Worm (Caenorhabditis elegans) whole organism, early embryonic: ENCODE data around the gene nmgp-1.

Experiments
- F13C5.2 ChIP-seq: sonication (generic microtip); optimal IDR thresholded peaks from 2 replicates; lab custom pipeline; 2017; ENCODE audit warnings: mild to moderate bottlenecking, missing genetic modification characterization, inconsistent platforms, missing compliant biosample characterization
- ama-1 ChIP-seq: fragments of 150-350 bp; optimal IDR thresholded peaks from 2 replicates; lab custom pipeline; 2014
- ceh-13 ChIP-seq: fragments of 200-800 bp; sonication (Bioruptor generic); optimal IDR thresholded peaks from 2 replicates; lab custom pipeline; 2018; ENCODE audit warnings: mild to moderate bottlenecking, missing genetic modification characterization, missing compliant biosample characterization
- ets-7 ChIP-seq: sonication (generic microtip); optimal IDR thresholded peaks from 2 replicates; lab custom pipeline; 2016; ENCODE audit warnings: missing genotype, missing genetic modification characterization, missing compliant biosample characterization
- flt-1 ChIP-seq: fragments of 200-800 bp; sonication (Bioruptor generic); IDR thresholded peaks from 2 replicates; pipeline ENCODE4 v1.3.6; 2022; ENCODE audit warnings: missing genetic modification characterization, missing compliant biosample characterization
- hmg-4 ChIP-seq: fragments of 200-800 bp; sonication (Bioruptor generic); optimal IDR thresholded peaks from 2 replicates; lab custom pipeline; 2018; ENCODE audit warnings: mild to moderate bottlenecking, missing genetic modification characterization, missing compliant biosample characterization
- sea-1 ChIP-seq: fragments of 200-800 bp; sonication (Bioruptor generic); conservative IDR thresholded peaks from 2 replicates; pipeline ENCODE4 v1.3.6; 2022; ENCODE audit warnings: missing genetic modification characterization, missing compliant biosample characterization
- tbx-37 ChIP-seq: fragments of 200-800 bp; sonication (Bioruptor generic); conservative IDR thresholded peaks from 2 replicates; pipeline ENCODE4 v1.3.6; 2022; ENCODE audit warnings: missing genetic modification reagents, missing genetic modification characterization, missing compliant biosample characterization

DNA sequence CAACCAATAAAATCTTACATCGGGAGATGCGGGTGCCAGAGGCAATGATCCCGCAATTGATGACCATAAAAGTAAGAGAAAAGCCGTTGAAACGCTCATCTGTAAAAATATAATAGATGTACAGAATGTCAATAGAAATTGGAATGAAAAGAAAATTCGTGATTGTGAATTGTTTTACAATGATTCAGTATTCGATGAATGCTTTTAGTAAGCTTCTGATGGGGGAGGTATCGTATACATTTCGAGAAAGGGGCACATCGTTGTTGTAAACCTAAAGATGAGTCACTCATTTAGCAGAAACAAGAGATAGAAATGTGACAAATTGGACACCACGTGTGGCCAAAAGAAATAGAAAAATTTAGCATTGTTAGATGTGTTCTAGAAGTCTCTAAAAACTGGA, 38.1 kb upstream of the nmgp-1 start, which contains the start of gene C30B5.6:
- no peak for TF ChIP-seq tbx-37 (GFP tag; lab: Robert Waterston, UW)
- no peak for TF ChIP-seq ama-1 (lab: Kevin White, UChicago)
- no peak for TF ChIP-seq F13C5.2 (tag; lab: Kevin White, UChicago)
- TF ChIP-seq sea-1 = no peak
- no peak for TF ChIP-seq flt-1 (GFP tag; lab: Robert Waterston, UW)
- TF ChIP-seq hmg-4 = no peak
- no peak for TF ChIP-seq ets-7
- TF ChIP-seq ceh-13 (GFP tag; lab: Kevin White, UChicago) = no peak
